Worm (Caenorhabditis elegans) whole organism, L4 larva: Measurements from ENCODE around the gene spe-41.

ENCODE experiments used
- F26F4.8 ChIP-seq: fragments of 200-800 bp; sonication (Bioruptor generic); conservative IDR thresholded peaks from 2 replicates; pipeline ENCODE4 v1.3.6; 2022; ENCODE audit warnings: missing genetic modification characterization, missing compliant biosample characterization
- F44E2.7 ChIP-seq: fragments of 200-800 bp; sonication (Bioruptor generic); IDR thresholded peaks from 2 replicates; pipeline ENCODE4 v2.1.2; 2022; ENCODE audit warnings: missing genetic modification characterization, missing compliant biosample characterization
- T20F7.1 ChIP-seq: fragments of 200-800 bp; sonication (Bioruptor generic); optimal IDR thresholded peaks from 2 replicates; lab custom pipeline; 2018; ENCODE audit warnings: mild to moderate bottlenecking, missing genetic modification characterization, missing compliant biosample characterization
- Y105C5A.15 ChIP-seq: fragments of 200-800 bp; sonication (Bioruptor generic); IDR thresholded peaks from 2 replicates; pipeline ENCODE4 v1.3.6; 2022; ENCODE audit warnings: missing genetic modification characterization, missing compliant biosample characterization
- Y48G9A.11 ChIP-seq: fragments of 200-800 bp; sonication (Bioruptor generic); IDR thresholded peaks from 2 replicates; pipeline ENCODE4 v1.3.6; 2022; ENCODE audit warnings: missing genetic modification reagents, missing genetic modification characterization, missing compliant biosample characterization
- Y5F2A.4 ChIP-seq: fragments of 200-800 bp; sonication (Bioruptor generic); optimal IDR thresholded peaks from 2 replicates; lab custom pipeline; 2018; ENCODE audit warnings: mild to moderate bottlenecking, missing genetic modification characterization, missing compliant biosample characterization
- Y75B8A.6 ChIP-seq: fragments of 200-800 bp; sonication (Bioruptor generic); IDR thresholded peaks from 2 replicates; pipeline ENCODE4 v1.3.6; 2022; ENCODE audit warnings: missing genetic modification reagents, missing genetic modification characterization, missing compliant biosample characterization
- ZK337.2 ChIP-seq: fragments of 200-800 bp; sonication (Bioruptor generic); IDR thresholded peaks from 2 replicates; pipeline ENCODE4 v1.3.6; 2022; ENCODE audit warnings: missing genetic modification reagents, missing genetic modification characterization, missing compliant biosample characterization
- aly-2 ChIP-seq: sonication (generic microtip); optimal IDR thresholded peaks from 2 replicates; lab custom pipeline; 2018; ENCODE audit warnings: missing biosample characterization, missing genetic modification characterization
- ceh-20 ChIP-seq: fragments of 200-800 bp; sonication (Bioruptor generic); IDR thresholded peaks from 2 replicates; pipeline ENCODE4 v1.3.6; 2022; ENCODE audit warnings: missing genetic modification reagents, missing genetic modification characterization, missing compliant biosample characterization
- ceh-28 ChIP-seq: fragments of 150-350 bp; optimal IDR thresholded peaks from 2 replicates; lab custom pipeline; 2014; ENCODE audit warnings: missing biosample characterization, missing genetic modification reagents, missing genetic modification characterization
- ceh-32 ChIP-seq: sonication (generic microtip); optimal IDR thresholded peaks from 2 replicates; lab custom pipeline; 2016; ENCODE audit warnings: mild to moderate bottlenecking, missing genetic modification characterization, missing compliant biosample characterization; ENCODE audit not compliant: poor library complexity
- ceh-44 ChIP-seq: fragments of 200-800 bp; sonication (Bioruptor generic); IDR thresholded peaks from 2 replicates; pipeline ENCODE4 v1.3.6; 2022; ENCODE audit warnings: missing genetic modification reagents, missing genetic modification characterization, missing compliant biosample characterization
- ceh-62 ChIP-seq: sonication (generic microtip); optimal IDR thresholded peaks from 2 replicates; lab custom pipeline; 2017; ENCODE audit warnings: missing biosample characterization, missing genetic modification characterization
- ces-1 ChIP-seq: fragments of 150-350 bp; sonication (generic microtip); optimal IDR thresholded peaks from 4 replicates; lab custom pipeline; 2014; ENCODE audit warnings: missing biosample characterization, missing genetic modification reagents, missing genetic modification characterization
- cey-2 ChIP-seq: sonication (generic microtip); optimal IDR thresholded peaks from 3 replicates; lab custom pipeline; 2017; ENCODE audit warnings: missing genetic modification characterization, mild to moderate bottlenecking, missing compliant biosample characterization, antibody characterized with exemption, borderline replicate concordance; ENCODE audit not compliant: insufficient read depth
- daf-16 ChIP-seq, 3 experiments: sonication (generic microtip); optimal IDR thresholded peaks; 2 replicates each; lab custom pipeline; 2016 to 2017; ENCODE audit warnings: missing genetic modification characterization in 3 of 3, missing genetic modification reagents in 3 of 3, mild to moderate bottlenecking in 2 of 3, missing compliant biosample characterization in 2 of 3, missing biosample characterization in 1 of 3, moderate library complexity in 1 of 3
- dmd-9 ChIP-seq: fragments of 200-800 bp; sonication (Bioruptor generic); IDR thresholded peaks from 2 replicates; pipeline ENCODE4 v1.3.6; 2022; ENCODE audit warnings: missing genetic modification reagents, missing genetic modification characterization, missing compliant biosample characterization
- egl-27 ChIP-seq: sonication (generic microtip); optimal IDR thresholded peaks from 3 replicates; lab custom pipeline; 2017; ENCODE audit warnings: missing biosample characterization, missing genetic modification reagents, missing genetic modification characterization
- egl-43 ChIP-seq: fragments of 200-800 bp; sonication (Bioruptor generic); IDR thresholded peaks from 2 replicates; pipeline ENCODE4 v1.3.6; 2022; ENCODE audit warnings: missing genetic modification reagents, missing genetic modification characterization, missing compliant biosample characterization
- gei-8 ChIP-seq: fragments of 200-800 bp; sonication (Bioruptor generic); optimal IDR thresholded peaks from 2 replicates; lab custom pipeline; 2018; ENCODE audit warnings: mild to moderate bottlenecking, missing genetic modification characterization, missing compliant biosample characterization
- hif-1 ChIP-seq, 2 experiments: sonication (generic microtip); optimal IDR thresholded peaks; 2 replicates each; lab custom pipeline; 2016 to 2017; ENCODE audit warnings: missing compliant biosample characterization in 2 of 2, missing genetic modification characterization in 2 of 2, missing genetic modification reagents in 2 of 2, missing genotype in 2 of 2, mild to moderate bottlenecking in 1 of 2
- hlh-11 ChIP-seq: fragments of 200-800 bp; sonication (Bioruptor generic); optimal IDR thresholded peaks from 2 replicates; lab custom pipeline; 2018; ENCODE audit warnings: mild to moderate bottlenecking, missing genetic modification characterization, missing compliant biosample characterization
- hlh-30 ChIP-seq: sonication (generic microtip); optimal IDR thresholded peaks from 2 replicates; lab custom pipeline; 2017; ENCODE audit warnings: antibody characterized with exemption, mild to moderate bottlenecking, missing genetic modification characterization, missing compliant biosample characterization; ENCODE audit not compliant: insufficient read depth
- jun-1 ChIP-seq: fragments of 150-350 bp; optimal IDR thresholded peaks from 2 replicates; lab custom pipeline; 2014; ENCODE audit warnings: missing biosample characterization, missing genetic modification reagents, missing genetic modification characterization
- lin-1 ChIP-seq: fragments of 200-800 bp; sonication (Bioruptor generic); IDR thresholded peaks from 2 replicates; pipeline ENCODE4 v1.3.6; 2022; ENCODE audit warnings: missing genetic modification reagents, missing genetic modification characterization, missing compliant biosample characterization
- lin-13 ChIP-seq: fragments of 150-350 bp; optimal IDR thresholded peaks from 2 replicates; lab custom pipeline; 2014; ENCODE audit warnings: missing biosample characterization, missing genetic modification reagents, missing genetic modification characterization
- lin-29 ChIP-seq: fragments of 200-800 bp; sonication (Bioruptor generic); IDR thresholded peaks from 2 replicates; pipeline ENCODE4 v1.3.6; 2022; ENCODE audit warnings: missing genetic modification reagents, missing genetic modification characterization, missing compliant biosample characterization
- lin-38 ChIP-seq: fragments of 200-800 bp; sonication (Bioruptor generic); IDR thresholded peaks from 2 replicates; pipeline ENCODE4 v1.3.6; 2022; ENCODE audit warnings: missing genetic modification reagents, missing genetic modification characterization, missing compliant biosample characterization
- madf-5 ChIP-seq, 2 experiments: fragments of 200-800 bp; sonication (Bioruptor generic); IDR thresholded peaks; 2 replicates each; pipeline ENCODE4 v1.3.6; 2022; ENCODE audit warnings: missing compliant biosample characterization in 2 of 2, missing genetic modification characterization in 2 of 2
- mes-2 ChIP-seq: sonication (generic microtip); optimal IDR thresholded peaks from 2 replicates; lab custom pipeline; 2016; ENCODE audit warnings: missing genotype, mild to moderate bottlenecking, missing genetic modification characterization, missing compliant biosample characterization; ENCODE audit not compliant: poor library complexity, severe bottlenecking
- mxl-3 ChIP-seq: fragments of 200-800 bp; sonication (Bioruptor generic); optimal IDR thresholded peaks from 2 replicates; lab custom pipeline; 2018; ENCODE audit warnings: mild to moderate bottlenecking, missing genetic modification characterization, missing compliant biosample characterization
- nhr-11 ChIP-seq: fragments of 150-350 bp; optimal IDR thresholded peaks from 2 replicates; lab custom pipeline; 2014; ENCODE audit warnings: missing biosample characterization, missing genetic modification characterization
- nhr-25 ChIP-seq: sonication (generic microtip); optimal IDR thresholded peaks from 2 replicates; lab custom pipeline; 2017; ENCODE audit warnings: missing genetic modification characterization, mild to moderate bottlenecking, missing compliant biosample characterization, antibody characterized with exemption, moderate library complexity, borderline replicate concordance; ENCODE audit not compliant: insufficient read depth
- nhr-48 ChIP-seq: sonication (generic microtip); optimal IDR thresholded peaks from 2 replicates; lab custom pipeline; 2016; ENCODE audit warnings: mild to moderate bottlenecking, missing genetic modification characterization, missing compliant biosample characterization
- nhr-6 ChIP-seq: fragments of 150-350 bp; optimal IDR thresholded peaks from 2 replicates; lab custom pipeline; 2014; ENCODE audit warnings: missing biosample characterization, missing genetic modification characterization
- nhr-76 ChIP-seq: fragments of 150-350 bp; optimal IDR thresholded peaks from 2 replicates; lab custom pipeline; 2014; ENCODE audit warnings: missing biosample characterization, missing genetic modification characterization
- pha-4 ChIP-seq, 2 experiments: fragments of 150-350 bp in 1 of 2; fragments of 200-800 bp in 1 of 2; sonication (Bioruptor generic) in 1 of 2; IDR thresholded peaks in 1 of 2; optimal IDR thresholded peaks in 1 of 2; 2 replicates each; pipeline versions ENCODE4 v1.3.6 to Lab custom; 2014 to 2022; ENCODE audit warnings: missing genetic modification characterization in 2 of 2, missing genetic modification reagents in 2 of 2, missing biosample characterization in 1 of 2, missing compliant biosample characterization in 1 of 2
- pqm-1 ChIP-seq: sonication (generic microtip); optimal IDR thresholded peaks from 2 replicates; lab custom pipeline; 2017; ENCODE audit warnings: missing biosample characterization, missing genetic modification characterization
- rbr-2 ChIP-seq: sonication (generic microtip); optimal IDR thresholded peaks from 2 replicates; lab custom pipeline; 2016; ENCODE audit warnings: missing genotype, missing genetic modification characterization, missing compliant biosample characterization
- skn-1 ChIP-seq: fragments of 150-350 bp; optimal IDR thresholded peaks from 2 replicates; lab custom pipeline; 2014; ENCODE audit warnings: missing biosample characterization, missing genetic modification characterization
- snpc-1.2 ChIP-seq: fragments of 200-800 bp; sonication (Bioruptor generic); IDR thresholded peaks from 2 replicates; pipeline ENCODE4 v1.3.6; 2022; ENCODE audit warnings: missing genetic modification reagents, missing genetic modification characterization, missing compliant biosample characterization
- spr-1 ChIP-seq: sonication (generic microtip); optimal IDR thresholded peaks from 2 replicates; lab custom pipeline; 2016; ENCODE audit warnings: mild to moderate bottlenecking, missing genetic modification characterization, missing compliant biosample characterization
- vab-7 ChIP-seq: fragments of 200-800 bp; sonication (Bioruptor generic); IDR thresholded peaks from 2 replicates; pipeline ENCODE4 v1.3.6; 2022; ENCODE audit warnings: missing genetic modification reagents, missing genetic modification characterization, missing compliant biosample characterization
- zag-1 ChIP-seq: fragments of 150-350 bp; optimal IDR thresholded peaks from 2 replicates; lab custom pipeline; 2014; ENCODE audit warnings: missing biosample characterization, missing genetic modification characterization
- zfp-2 ChIP-seq: sonication (generic microtip); optimal IDR thresholded peaks from 2 replicates; lab custom pipeline; 2016; ENCODE audit warnings: mild to moderate bottlenecking, missing genetic modification characterization, missing compliant biosample characterization
- zip-11 ChIP-seq: fragments of 200-800 bp; sonication (Bioruptor generic); IDR thresholded peaks from 2 replicates; pipeline ENCODE4 v1.3.6; 2022; ENCODE audit warnings: missing genetic modification characterization, missing compliant biosample characterization
- ztf-11 ChIP-seq: fragments of 150-350 bp; optimal IDR thresholded peaks from 2 replicates; lab custom pipeline; 2014; ENCODE audit warnings: missing biosample characterization, missing genetic modification characterization

spe-41 gene

ce11 chrIII:3389426-3390020, 54.5 kb downstream of the spe-41 start, which contains the start of the genes elmd-1 and hecw-1 (continued):
- TF ChIP-seq snpc-1.2 (GFP tag; lab: Robert Waterston, UW) (0 out of 2 replicates have a peak, but pooled peaks have one; percentile 56), pha-4 (GFP tag; IDR thresholded peaks at IDR 0.05; lab: Robert Waterston, UW) (peak; percentile 60; the same call in 1 of the 2 replicates), pha-4 (tag; optimal IDR thresholded peaks at IDR 0.05; lab: Kevin White, UChicago) (peak; percentile 51), mxl-3 (GFP tag; lab: Kevin White, UChicago) (peak; percentile 60), Y75B8A.6 (GFP tag; lab: Robert Waterston, UW) (no peak), lin-29 (0 out of 2 replicates have a peak, but pooled peaks have one; percentile 60), nhr-6 (peak; percentile 26), aly-2 (no peak), Y5F2A.4 (no peak), egl-27 (tag; lab: Kevin White, UChicago) (no peak), zip-11 (GFP tag; lab: Robert Waterston, UW) (no peak), lin-38 (GFP tag; lab: Robert Waterston, UW) (peak; percentile 74), lin-1 (peak; percentile 69; the same call in 1 of the 2 replicates), ces-1 (no peak), jun-1 (no peak), zag-1 (tag; lab: Kevin White, UChicago) (no peak), vab-7 (GFP tag; lab: Robert Waterston, UW) (peak; percentile 81), F44E2.7 (GFP tag; lab: Robert Waterston, UW) (0 out of 2 replicates have a peak, but pooled peaks have one; percentile 26), lin-13 (GFP tag; lab: Kevin White, UChicago) (peak; percentile 63), ceh-44 (GFP tag; lab: Robert Waterston, UW) (peak; percentile 82), Y105C5A.15 (GFP tag; lab: Robert Waterston, UW) (0 out of 2 replicates have a peak, but pooled peaks have one; percentile 50), Y48G9A.11 (GFP tag; lab: Robert Waterston, UW) (peak; percentile 26; the same call in 1 of the 2 replicates), ceh-32 (tag; lab: Kevin White, UChicago) (no peak), daf-16 (GFP tag; optimal IDR thresholded peaks at IDR 0.05; lab: Kevin White, UChicago) (peak; percentile 65 to 66), daf-16 (tag; optimal IDR thresholded peaks at IDR 0.05; lab: Kevin White, UChicago) (peak; percentile 88), spr-1 (tag; lab: Kevin White, UChicago) (no peak), ZK337.2 (GFP tag; lab: Robert Waterston, UW) (no peak), mes-2 (tag; lab: Kevin White, UChicago) (peak; percentile 57), skn-1 (no peak), madf-5 (GFP tag; IDR thresholded peaks at IDR 0.05; lab: Robert Waterston, UW) (no peak), nhr-76 (no peak), nhr-48 (tag; lab: Kevin White, UChicago) (peak; percentile 46), ceh-20 (GFP tag; lab: Robert Waterston, UW) (peak; percentile 56; the same call in 1 of the 2 replicates), hif-1 (tag; optimal IDR thresholded peaks at IDR 0.05; lab: Kevin White, UChicago) (no peak), F26F4.8 (0 out of 2 replicates have a peak, but pooled peaks have one; percentile 59), hlh-11 (tag; lab: Kevin White, UChicago) (peak; percentile 62), hlh-30 (tag; lab: Kevin White, UChicago) (peak; percentile 73), nhr-25 (tag; lab: Kevin White, UChicago) (no peak), dmd-9 (GFP tag; lab: Robert Waterston, UW) (no peak), ztf-11 (tag; lab: Kevin White, UChicago) (no peak), nhr-11 (tag; lab: Kevin White, UChicago) (no peak), rbr-2 (tag; lab: Kevin White, UChicago) (peak; percentile 31), ceh-28 (tag; lab: Kevin White, UChicago) (no peak), cey-2 (tag; lab: Kevin White, UChicago) (no peak), zfp-2 (no peak), ceh-62 (tag; lab: Kevin White, UChicago) (no peak), egl-43 (GFP tag; lab: Robert Waterston, UW) (peak; percentile 87), T20F7.1 (GFP tag; lab: Kevin White, UChicago) (no peak), gei-8 (GFP tag; lab: Kevin White, UChicago) (peak; percentile 31), pqm-1 (tag; lab: Kevin White, UChicago) (no peak)
